Worm (Caenorhabditis elegans) whole organism, midembryonic: ENCODE data around the gene daz-1.

Experiments
- flt-1 ChIP-seq: fragments of 200-800 bp; sonication (Bioruptor generic); IDR thresholded peaks from 2 replicates; pipeline ENCODE4 v1.3.6; 2022; ENCODE audit warnings: missing genetic modification characterization, missing compliant biosample characterization
- klf-2 ChIP-seq: fragments of 200-800 bp; sonication (Bioruptor generic); conservative IDR thresholded peaks from 2 replicates; pipeline ENCODE4 v1.3.6; 2022; ENCODE audit warnings: missing genetic modification reagents, missing genetic modification characterization, missing compliant biosample characterization
- med-1 ChIP-seq: sonication (generic microtip); optimal IDR thresholded peaks from 2 replicates; lab custom pipeline; 2017; ENCODE audit warnings: missing genetic modification characterization, mild to moderate bottlenecking, missing compliant biosample characterization, antibody characterized with exemption, missing genetic modification reagents; ENCODE audit not compliant: insufficient read depth
- ztf-23 ChIP-seq: fragments of 200-800 bp; sonication (Bioruptor generic); IDR thresholded peaks from 2 replicates; pipeline ENCODE4 v1.3.6; 2022; ENCODE audit warnings: missing genetic modification reagents, missing genetic modification characterization, missing compliant biosample characterization

ce11 chrII:5498156-5498739 lies 42.1 kb downstream of the daz-1 start, which contains the start of the genes suex-1 and F12A10.9:
- TF ChIP-seq ztf-23 (GFP tag; lab: Robert Waterston, UW) (no peak), flt-1 (GFP tag; lab: Robert Waterston, UW) (no peak), med-1 (GFP tag; lab: Kevin White, UChicago) (no peak), klf-2 (GFP tag; lab: Robert Waterston, UW) (no peak)
